Worm (Caenorhabditis elegans) whole organism, mixed stage, embryonic: ENCODE results near the gene T09B9.3.

Experiments
- cnd-1 ChIP-seq: fragments of 200-800 bp; sonication (Bioruptor generic); optimal IDR thresholded peaks from 2 replicates; lab custom pipeline; 2018; ENCODE audit warnings: mild to moderate bottlenecking, missing genetic modification characterization, missing compliant biosample characterization
- elt-3 ChIP-seq: fragments of 150-350 bp; optimal IDR thresholded peaks from 2 replicates; lab custom pipeline; 2014; ENCODE audit warnings: missing biosample characterization, missing genetic modification characterization
- ham-2 ChIP-seq: fragments of 200-800 bp; sonication (Bioruptor generic); optimal IDR thresholded peaks from 2 replicates; lab custom pipeline; 2018; ENCODE audit warnings: mild to moderate bottlenecking, missing genetic modification characterization, missing compliant biosample characterization
- lin-13 ChIP-seq: fragments of 150-350 bp; optimal IDR thresholded peaks from 2 replicates; lab custom pipeline; 2014; ENCODE audit warnings: missing biosample characterization, missing genetic modification characterization
- lsy-2 ChIP-seq: fragments of 150-350 bp; optimal IDR thresholded peaks from 2 replicates; lab custom pipeline; 2014; ENCODE audit warnings: missing biosample characterization, missing genetic modification characterization
- mab-5 ChIP-seq: fragments of 150-350 bp; optimal IDR thresholded peaks from 2 replicates; lab custom pipeline; 2014; ENCODE audit warnings: missing biosample characterization, missing genetic modification characterization
- nhr-12 ChIP-seq: fragments of 150-350 bp; optimal IDR thresholded peaks from 2 replicates; lab custom pipeline; 2014; ENCODE audit warnings: missing biosample characterization, missing genetic modification characterization
- nhr-237 ChIP-seq: fragments of 150-350 bp; optimal IDR thresholded peaks from 2 replicates; lab custom pipeline; 2014; ENCODE audit warnings: missing biosample characterization, missing genetic modification characterization
- pha-4 ChIP-seq: fragments of 150-350 bp; optimal IDR thresholded peaks from 2 replicates; lab custom pipeline; 2018; ENCODE audit warnings: missing biosample characterization, missing genetic modification reagents, missing genetic modification characterization
- unc-120 ChIP-seq: sonication (generic microtip); optimal IDR thresholded peaks from 2 replicates; lab custom pipeline; 2017; ENCODE audit warnings: missing genetic modification characterization, missing compliant biosample characterization; ENCODE audit not compliant: poor library complexity, severe bottlenecking
- unc-62 ChIP-seq: fragments of 150-350 bp; optimal IDR thresholded peaks from 2 replicates; lab custom pipeline; 2014; ENCODE audit warnings: missing biosample characterization, missing genetic modification reagents, missing genetic modification characterization
- ztf-11 ChIP-seq: fragments of 150-350 bp; optimal IDR thresholded peaks from 2 replicates; lab custom pipeline; 2014; ENCODE audit warnings: missing biosample characterization, missing genetic modification characterization

DNA sequence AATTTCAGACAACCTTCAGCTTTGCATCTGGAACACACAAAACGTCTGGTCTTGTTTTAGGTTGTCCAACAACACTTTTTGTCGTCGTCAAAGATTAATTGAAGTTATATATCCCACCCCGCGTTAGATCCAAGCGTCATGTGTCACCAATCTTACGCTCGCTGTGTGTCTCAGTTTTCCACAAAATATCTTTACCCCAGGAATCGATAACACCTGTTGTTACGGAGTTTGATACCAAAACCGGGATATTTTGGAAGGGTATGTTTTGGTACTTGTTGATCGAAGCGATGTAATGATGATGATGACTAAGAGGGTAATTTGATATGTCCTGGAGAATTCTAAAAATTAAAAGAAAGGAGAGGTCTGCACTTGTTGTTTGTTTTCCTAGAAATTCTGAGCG lies 25.7 kb downstream of the T09B9.3 start:
- TF ChIP-seq unc-62 (GFP tag; lab: Kevin White, UChicago), result peak; percentile 5
- no peak for TF ChIP-seq lin-13
- TF ChIP-seq mab-5 (tag; lab: Kevin White, UChicago), result no peak
- TF ChIP-seq pha-4 (tag; lab: Kevin White, UChicago), result no peak
- TF ChIP-seq elt-3, result no peak
- no peak for TF ChIP-seq ztf-11 (tag; lab: Kevin White, UChicago)
- TF ChIP-seq lsy-2 (tag; lab: Kevin White, UChicago), result no peak
- TF ChIP-seq nhr-12 (tag; lab: Kevin White, UChicago), result no peak
- no peak for TF ChIP-seq nhr-237
- TF ChIP-seq ham-2 (GFP tag; lab: Kevin White, UChicago), result no peak
- no peak for TF ChIP-seq cnd-1 (tag; lab: Kevin White, UChicago)
- peak; percentile 82 for TF ChIP-seq unc-120
